Fruit fly (Drosophila melanogaster): ENCODE measurements around the gene Brms1.
A peak's percentile ranks its signal among the peaks of the same experiment; 100 is the strongest.

DNA sequence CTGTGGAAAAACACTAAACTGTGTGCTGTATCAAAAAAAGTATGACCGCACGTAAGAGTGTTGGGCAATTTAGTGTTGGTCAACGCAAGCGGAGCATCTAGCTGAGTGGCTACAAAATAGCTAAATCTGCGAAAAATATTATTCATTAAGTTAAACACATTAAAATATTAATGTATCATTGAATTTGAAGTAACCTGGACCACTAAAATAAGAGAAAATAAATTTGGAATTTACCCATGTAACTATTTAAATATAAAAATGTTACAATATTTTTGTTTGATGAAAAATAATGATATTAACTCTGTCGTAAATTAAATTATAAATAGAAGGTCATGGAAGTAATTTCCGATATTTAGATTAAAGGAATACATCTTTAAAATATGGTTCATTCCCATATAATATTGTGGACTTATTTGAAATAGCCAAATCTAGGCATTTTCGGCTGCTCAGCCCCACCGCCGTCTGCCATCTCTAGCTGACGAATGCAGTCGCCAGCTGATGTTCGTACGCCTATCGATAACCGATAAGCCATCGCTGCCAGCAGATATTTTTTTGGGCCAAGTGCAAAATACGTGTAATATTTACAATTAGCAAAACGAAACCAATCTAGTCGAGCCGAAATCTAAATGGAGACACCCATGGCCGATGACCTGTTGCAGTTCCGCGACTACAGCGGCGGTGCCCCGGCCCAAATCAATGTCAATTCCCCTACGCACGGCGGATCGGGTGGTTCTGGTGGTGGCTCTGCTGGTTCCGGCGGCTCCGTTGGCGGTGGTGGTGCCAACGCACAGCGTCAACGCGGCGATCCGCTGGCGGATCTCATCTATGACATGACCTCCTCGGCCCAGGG lies at the start of gene Brms1, which contains the start of gene CG4645:
- peak; percentile 76 for TF ChIP-seq svp (GFP tag)
- peak; percentile 22 for TF ChIP-seq Sox15 (GFP tag; optimal IDR thresholded peaks at IDR 0.05)

Measured in whole organism, prepupa.